Worm (Caenorhabditis elegans): Measurements from ENCODE around the gene clec-78.

ce11 chrIV:4024159-4025004 lies 35.5 kb downstream of the clec-78 start:
- TF ChIP-seq F13C5.2 (tag; optimal IDR thresholded peaks at IDR 0.05) (no peak), ama-1 (optimal IDR thresholded peaks at IDR 0.05) (no peak), B0310.2 (tag; optimal IDR thresholded peaks at IDR 0.05) (no peak), tbx-11 (GFP tag; IDR thresholded peaks at IDR 0.05) (no peak), hnd-1 (tag; optimal IDR thresholded peaks at IDR 0.05) (no peak)
